Worm (Caenorhabditis elegans) whole organism, young adult: ENCODE data around the gene C47D12.2.

Experiments used
- B0019.2 ChIP-seq: fragments of 200-800 bp; sonication (Bioruptor generic); conservative IDR thresholded peaks from 2 replicates; pipeline ENCODE4 v1.3.6; 2022; ENCODE audit warnings: missing genetic modification reagents, missing genetic modification characterization, missing compliant biosample characterization
- B0261.1 ChIP-seq: sonication (generic microtip); optimal IDR thresholded peaks from 2 replicates; lab custom pipeline; 2016; ENCODE audit warnings: mild to moderate bottlenecking, missing genetic modification characterization, moderate library complexity, missing compliant biosample characterization
- C06A6.2 ChIP-seq: fragments of 200-800 bp; sonication (Bioruptor generic); conservative IDR thresholded peaks from 2 replicates; pipeline ENCODE4 v1.3.6; 2022; ENCODE audit warnings: missing genetic modification characterization, missing compliant biosample characterization
- F10E7.11 ChIP-seq: sonication (generic microtip); optimal IDR thresholded peaks from 2 replicates; lab custom pipeline; 2017; ENCODE audit warnings: mild to moderate bottlenecking, missing genetic modification characterization, moderate library complexity, missing compliant biosample characterization
- F22D6.2 ChIP-seq: sonication (generic microtip); optimal IDR thresholded peaks from 2 replicates; lab custom pipeline; 2016; ENCODE audit warnings: mild to moderate bottlenecking, missing genetic modification characterization, missing compliant biosample characterization
- F49E8.2 ChIP-seq: sonication (generic microtip); optimal IDR thresholded peaks from 3 replicates; lab custom pipeline; 2017; ENCODE audit warnings: missing genetic modification characterization, mild to moderate bottlenecking, missing compliant biosample characterization, antibody characterized with exemption, moderate library complexity; ENCODE audit not compliant: insufficient read depth
- T26A5.8 ChIP-seq: sonication (generic microtip); optimal IDR thresholded peaks from 2 replicates; lab custom pipeline; 2016; ENCODE audit warnings: missing genetic modification characterization, missing compliant biosample characterization
- ZK185.1 ChIP-seq: sonication (generic microtip); optimal IDR thresholded peaks from 2 replicates; lab custom pipeline; 2016; ENCODE audit warnings: mild to moderate bottlenecking, missing genetic modification characterization, missing compliant biosample characterization; ENCODE audit not compliant: poor library complexity, severe bottlenecking
- atf-7 ChIP-seq: sonication (generic microtip); optimal IDR thresholded peaks from 2 replicates; lab custom pipeline; 2017; ENCODE audit warnings: mild to moderate bottlenecking, missing genetic modification characterization, missing compliant biosample characterization
- athp-1 ChIP-seq: sonication (generic microtip); optimal IDR thresholded peaks from 2 replicates; lab custom pipeline; 2017; ENCODE audit warnings: mild to moderate bottlenecking, missing genetic modification characterization, missing compliant biosample characterization
- attf-3 ChIP-seq: fragments of 200-800 bp; sonication (Bioruptor generic); conservative IDR thresholded peaks from 2 replicates; pipeline ENCODE4 v1.3.6; 2022; ENCODE audit warnings: missing genetic modification reagents, missing genetic modification characterization, missing compliant biosample characterization
- cebp-2 ChIP-seq: fragments of 200-800 bp; sonication (Bioruptor generic); IDR thresholded peaks from 2 replicates; pipeline ENCODE4 v1.3.6; 2022; ENCODE audit warnings: missing genetic modification characterization, missing compliant biosample characterization
- ceh-40 ChIP-seq: fragments of 200-800 bp; sonication (Bioruptor generic); IDR thresholded peaks from 2 replicates; pipeline ENCODE4 v1.3.6; 2022; ENCODE audit warnings: missing genetic modification characterization, missing compliant biosample characterization
- ceh-79 ChIP-seq: sonication (generic microtip); optimal IDR thresholded peaks from 2 replicates; lab custom pipeline; 2017; ENCODE audit warnings: mild to moderate bottlenecking, missing genetic modification characterization, missing compliant biosample characterization
- ceh-91 ChIP-seq: fragments of 200-800 bp; sonication (Bioruptor generic); IDR thresholded peaks from 2 replicates; pipeline ENCODE4 v1.3.6; 2022; ENCODE audit warnings: missing genetic modification reagents, missing genetic modification characterization, missing compliant biosample characterization
- die-1 ChIP-seq: sonication (generic microtip); optimal IDR thresholded peaks from 2 replicates; lab custom pipeline; 2016; ENCODE audit warnings: missing genotype, mild to moderate bottlenecking, missing genetic modification characterization, missing compliant biosample characterization
- efl-1 ChIP-seq: fragments of 150-350 bp; optimal IDR thresholded peaks from 2 replicates; lab custom pipeline; 2014; ENCODE audit warnings: missing biosample characterization, missing genetic modification reagents, missing genetic modification characterization
- egl-18 ChIP-seq: fragments of 200-800 bp; sonication (Bioruptor generic); IDR thresholded peaks from 2 replicates; pipeline ENCODE4 v1.3.6; 2022; ENCODE audit warnings: missing genetic modification reagents, missing genetic modification characterization, missing compliant biosample characterization
- egrh-3 ChIP-seq: fragments of 200-800 bp; sonication (Bioruptor generic); IDR thresholded peaks from 2 replicates; pipeline ENCODE4 v1.3.6; 2022; ENCODE audit warnings: missing genetic modification reagents, missing genetic modification characterization, missing compliant biosample characterization
- ets-4 ChIP-seq: fragments of 200-800 bp; sonication (Bioruptor generic); optimal IDR thresholded peaks from 2 replicates; lab custom pipeline; 2018; ENCODE audit warnings: mild to moderate bottlenecking, missing genetic modification characterization, missing compliant biosample characterization
- gei-17 ChIP-seq: fragments of 200-800 bp; sonication (Bioruptor generic); optimal IDR thresholded peaks from 2 replicates; lab custom pipeline; 2018; ENCODE audit warnings: mild to moderate bottlenecking, missing genetic modification characterization, missing compliant biosample characterization
- hmg-1.2 ChIP-seq: fragments of 200-800 bp; sonication (Bioruptor generic); IDR thresholded peaks from 2 replicates; pipeline ENCODE4 v1.3.6; 2022; ENCODE audit warnings: missing genetic modification reagents, missing genetic modification characterization, missing compliant biosample characterization
- hrde-1 ChIP-seq: sonication (generic microtip); optimal IDR thresholded peaks from 2 replicates; lab custom pipeline; 2016; ENCODE audit warnings: missing genetic modification characterization, mild to moderate bottlenecking, missing compliant biosample characterization, moderate library complexity, missing genotype, missing genetic modification reagents, borderline replicate concordance
- hsf-1 ChIP-seq: fragments of 200-800 bp; sonication (Bioruptor generic); IDR thresholded peaks from 2 replicates; pipeline ENCODE4 v1.3.6; 2022; ENCODE audit warnings: missing genetic modification reagents, missing genetic modification characterization, missing compliant biosample characterization
- let-526 ChIP-seq: fragments of 200-800 bp; sonication (Bioruptor generic); IDR thresholded peaks from 2 replicates; pipeline ENCODE4 v1.3.6; 2022; ENCODE audit warnings: missing genetic modification reagents, missing genetic modification characterization, missing compliant biosample characterization
- lin-26 ChIP-seq: fragments of 200-800 bp; sonication (Bioruptor generic); IDR thresholded peaks from 2 replicates; pipeline ENCODE4 v1.3.6; 2022; ENCODE audit warnings: missing genetic modification reagents, missing genetic modification characterization, missing compliant biosample characterization
- lin-35 ChIP-seq, 3 experiments: fragments of 150-350 bp in 2 of 3; sonication (generic microtip) in 1 of 3; optimal IDR thresholded peaks; 2 replicates each; lab custom pipeline; 2014 to 2018; ENCODE audit warnings: missing biosample characterization in 3 of 3, missing genetic modification characterization in 3 of 3, missing genetic modification reagents in 3 of 3
- lin-40 ChIP-seq: sonication (generic microtip); optimal IDR thresholded peaks from 2 replicates; lab custom pipeline; 2016; ENCODE audit warnings: missing genetic modification characterization, mild to moderate bottlenecking, missing compliant biosample characterization, missing genotype, missing genetic modification reagents
- lin-54 ChIP-seq: fragments of 200-800 bp; sonication (Bioruptor generic); optimal IDR thresholded peaks from 2 replicates; lab custom pipeline; 2018; ENCODE audit warnings: mild to moderate bottlenecking, missing genetic modification characterization, missing compliant biosample characterization
- lir-1 ChIP-seq: fragments of 200-800 bp; sonication (Bioruptor generic); conservative IDR thresholded peaks from 2 replicates; pipeline ENCODE4 v1.3.6; 2022; ENCODE audit warnings: missing genetic modification reagents, missing genetic modification characterization, missing compliant biosample characterization
- mcd-1 ChIP-seq: fragments of 200-800 bp; sonication (Bioruptor generic); IDR thresholded peaks from 2 replicates; pipeline ENCODE4 v1.3.6; 2022; ENCODE audit warnings: missing genetic modification reagents, missing genetic modification characterization, missing compliant biosample characterization
- mes-4 ChIP-seq: sonication (generic microtip); optimal IDR thresholded peaks from 2 replicates; lab custom pipeline; 2016; ENCODE audit warnings: missing genotype, missing genetic modification characterization, missing compliant biosample characterization
- nfya-2 ChIP-seq: fragments of 200-800 bp; sonication (Bioruptor generic); IDR thresholded peaks from 2 replicates; pipeline ENCODE4 v1.3.6; 2022; ENCODE audit warnings: missing genetic modification reagents, missing genetic modification characterization, missing compliant biosample characterization
- nfyb-1 ChIP-seq: fragments of 200-800 bp; sonication (Bioruptor generic); IDR thresholded peaks from 2 replicates; pipeline ENCODE4 v1.3.6; 2022; ENCODE audit warnings: missing genetic modification reagents, missing genetic modification characterization, missing compliant biosample characterization
- nhr-80 ChIP-seq: sonication (generic microtip); optimal IDR thresholded peaks from 2 replicates; lab custom pipeline; 2016; ENCODE audit warnings: missing genetic modification characterization, missing compliant biosample characterization
- pha-4 ChIP-seq: fragments of 150-350 bp; sonication (generic microtip); optimal IDR thresholded peaks from 2 replicates; lab custom pipeline; 2014; ENCODE audit warnings: missing biosample characterization, missing genetic modification reagents, missing genetic modification characterization
- repo-1 ChIP-seq: sonication (generic microtip); optimal IDR thresholded peaks from 2 replicates; lab custom pipeline; 2017; ENCODE audit warnings: mild to moderate bottlenecking, missing genetic modification characterization, missing compliant biosample characterization
- snpc-4 ChIP-seq, 5 experiments: fragments of 150-350 bp in 1 of 5; sonication (generic microtip) in 4 of 5; optimal IDR thresholded peaks; 2 replicates each; lab custom pipeline; 2014 to 2018; ENCODE audit warnings: missing genetic modification characterization in 5 of 5, missing biosample characterization in 3 of 5, antibody characterized with exemption in 2 of 5, mild to moderate bottlenecking in 2 of 5, missing compliant biosample characterization in 2 of 5, missing genotype in 2 of 5, moderate library complexity in 2 of 5, missing genetic modification reagents in 1 of 5
- tbp1 ChIP-seq: fragments of 200-800 bp; sonication (Bioruptor generic); optimal IDR thresholded peaks from 2 replicates; lab custom pipeline; 2018; ENCODE audit warnings: mild to moderate bottlenecking, missing genetic modification characterization, missing compliant biosample characterization
- tlf-1 ChIP-seq: fragments of 200-800 bp; sonication (Bioruptor generic); optimal IDR thresholded peaks from 2 replicates; lab custom pipeline; 2018; ENCODE audit warnings: mild to moderate bottlenecking, missing genetic modification characterization, missing compliant biosample characterization
- unc-62 ChIP-seq: fragments of 150-350 bp; optimal IDR thresholded peaks from 2 replicates; lab custom pipeline; 2014; ENCODE audit warnings: missing biosample characterization, missing genetic modification reagents, missing genetic modification characterization
- zfh-2 ChIP-seq: fragments of 200-800 bp; sonication (Bioruptor generic); conservative IDR thresholded peaks from 2 replicates; pipeline ENCODE4 v1.3.6; 2022; ENCODE audit warnings: missing genetic modification reagents, missing genetic modification characterization, missing compliant biosample characterization
- zim-3 ChIP-seq: sonication (generic microtip); optimal IDR thresholded peaks from 2 replicates; lab custom pipeline; 2017; ENCODE audit warnings: mild to moderate bottlenecking, missing genetic modification characterization, moderate library complexity, missing compliant biosample characterization
- ztf-18 ChIP-seq: sonication (generic microtip); optimal IDR thresholded peaks from 2 replicates; lab custom pipeline; 2016; ENCODE audit warnings: missing genotype, mild to moderate bottlenecking, missing genetic modification characterization, missing compliant biosample characterization

The C47D12.2 gene

DNA sequence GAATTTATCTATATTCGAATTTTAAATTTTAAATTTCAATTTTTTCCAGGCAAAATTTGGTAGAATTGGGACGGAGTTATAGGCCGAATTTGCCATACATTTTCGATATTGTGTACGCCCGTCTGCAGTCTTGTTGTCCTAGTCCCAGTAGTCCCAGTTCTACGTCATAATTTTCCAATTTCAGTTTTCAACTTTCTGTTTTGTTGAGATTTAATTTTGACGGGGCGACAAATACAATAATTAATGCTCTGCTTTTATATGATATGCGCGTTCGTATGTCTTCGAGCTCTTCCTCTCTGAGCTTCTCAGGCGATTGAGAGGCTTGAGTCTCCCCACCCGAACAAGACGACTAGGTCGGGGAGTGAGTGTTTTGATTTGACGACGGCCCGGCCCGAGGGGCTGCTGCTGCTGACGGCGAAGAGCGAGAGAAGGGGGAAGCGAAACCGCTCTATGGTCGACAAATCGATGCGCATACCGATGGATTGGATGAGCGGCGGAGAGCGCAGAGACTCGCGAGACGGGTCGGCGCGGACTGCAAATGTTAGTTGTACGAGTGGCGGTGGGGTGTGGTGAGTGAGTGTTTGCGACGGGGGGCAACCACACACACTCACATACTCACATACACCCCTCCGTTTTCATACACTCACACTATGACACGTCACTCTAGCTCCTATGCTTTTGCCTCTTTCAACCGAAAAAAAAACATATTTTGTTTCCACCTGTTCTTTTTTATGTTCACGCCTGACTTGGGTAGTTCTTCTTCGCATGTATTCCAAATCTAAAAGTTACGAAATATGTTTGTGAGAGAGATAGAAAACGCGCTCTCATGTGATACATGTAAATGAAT is 41.2 kb upstream of the C47D12.2 start (continued):
- TF ChIP-seq C06A6.2 (0 out of 2 replicates have a peak, but pooled peaks have one; percentile 13), gei-17 (GFP tag; lab: Kevin White, UChicago) (no peak), tbp1 (peak; percentile 55), lir-1 (GFP tag; lab: Robert Waterston, UW) (peak; percentile 4; the same call in 1 of the 2 replicates), unc-62 (GFP tag; lab: Kevin White, UChicago) (no peak), efl-1 (GFP tag; lab: Kevin White, UChicago) (no peak), repo-1 (no peak), T26A5.8 (no peak), ZK185.1 (peak; percentile 54), zim-3 (tag; lab: Kevin White, UChicago) (peak; percentile 28), lin-40 (tag; lab: Kevin White, UChicago) (peak; percentile 35), B0261.1 (tag; lab: Kevin White, UChicago) (no peak), ceh-79 (peak; percentile 30), lin-35 (GFP tag; optimal IDR thresholded peaks at IDR 0.05; lab: Kevin White, UChicago) (peak in 1 of 3 experiments; percentile 44), mes-4 (no peak), F49E8.2 (no peak), F10E7.11 (tag; lab: Kevin White, UChicago) (no peak), egrh-3 (GFP tag; lab: Robert Waterston, UW) (peak; percentile 95), ets-4 (GFP tag; lab: Kevin White, UChicago) (peak; percentile 58), atf-7 (tag; lab: Kevin White, UChicago) (peak; percentile 39), pha-4 (tag; lab: Kevin White, UChicago) (no peak), egl-18 (GFP tag; lab: Robert Waterston, UW) (no peak), hsf-1 (no peak), tlf-1 (GFP tag; lab: Kevin White, UChicago) (no peak), athp-1 (peak; percentile 48), nfyb-1 (GFP tag; lab: Robert Waterston, UW) (peak; percentile 82), ztf-18 (tag; lab: Kevin White, UChicago) (peak; percentile 39), hrde-1 (no peak), nhr-80 (tag; lab: Kevin White, UChicago) (peak; percentile 90), nfya-2 (GFP tag; lab: Robert Waterston, UW) (no peak), lin-54 (peak; percentile 14), let-526 (GFP tag; lab: Robert Waterston, UW) (peak; percentile 65), ceh-40 (GFP tag; lab: Robert Waterston, UW) (0 out of 2 replicates have a peak, but pooled peaks have one; percentile 5), hmg-1.2 (GFP tag; lab: Robert Waterston, UW) (peak; percentile 67), cebp-2 (GFP tag; lab: Robert Waterston, UW) (0 out of 2 replicates have a peak, but pooled peaks have one; percentile 30), B0019.2 (GFP tag; lab: Robert Waterston, UW) (no peak), mcd-1 (GFP tag; lab: Robert Waterston, UW) (peak; percentile 76), lin-26 (GFP tag; lab: Robert Waterston, UW) (peak; percentile 74), attf-3 (peak; percentile 44; the same call in 1 of the 2 replicates), ceh-91 (GFP tag; lab: Robert Waterston, UW) (no peak), die-1 (tag; lab: Kevin White, UChicago) (peak; percentile 53), F22D6.2 (tag; lab: Kevin White, UChicago) (no peak), snpc-4 (GFP tag; optimal IDR thresholded peaks at IDR 0.05; lab: Kevin White, UChicago) (no peak), snpc-4 (tag; optimal IDR thresholded peaks at IDR 0.05; lab: Kevin White, UChicago) (peak; percentile 8 to 49 (median 27)), zfh-2 (GFP tag; lab: Robert Waterston, UW) (peak; percentile 99)
- TF ChIP-seq, all 124 proteins: peak for 48
